Worm (Caenorhabditis elegans): ENCODE results near the gene amt-1.

ce11 chrX:4523887-4524350 lies 47.3 kb upstream of the amt-1 start, which contains the start of gene pdi-2:
- TF ChIP-seq mep-1 (tag; optimal IDR thresholded peaks at IDR 0.05) (peak; percentile 79), lir-3 (tag; optimal IDR thresholded peaks at IDR 0.05; ENCODE audit: poor library complexity) (no peak)

Data from whole organism, L1 larva.